Worm (Caenorhabditis elegans): ENCODE results near the gene gtap-2.

DNA sequence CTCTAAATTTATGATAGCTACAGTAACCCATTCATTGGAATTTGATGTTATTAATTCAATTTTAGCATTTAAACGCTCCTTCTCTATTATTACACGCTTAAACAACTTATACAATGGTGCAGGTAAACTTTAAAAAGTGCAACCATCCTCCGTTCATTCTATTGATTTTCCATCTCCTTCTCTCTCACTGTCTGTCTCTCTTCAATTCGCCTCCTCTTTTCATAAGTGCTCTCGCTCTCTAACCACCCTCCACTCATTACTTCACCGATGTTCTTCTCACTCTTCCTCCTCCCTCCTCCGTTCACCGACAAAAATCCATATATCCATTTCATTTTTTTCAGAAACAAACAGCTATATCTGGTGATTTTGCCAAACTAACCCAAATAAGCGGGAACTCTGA, 42.2 kb upstream of the gtap-2 start, which contains the start of gene cbp-1:
- TF ChIP-seq ama-1 (optimal IDR thresholded peaks at IDR 0.05), result no peak
- no peak for TF ChIP-seq F13C5.2 (tag; optimal IDR thresholded peaks at IDR 0.05)
- no peak for TF ChIP-seq ceh-36 (tag; optimal IDR thresholded peaks at IDR 0.05)
- TF ChIP-seq ets-7 (tag; optimal IDR thresholded peaks at IDR 0.05), result no peak
- TF ChIP-seq tra-4 (tag; optimal IDR thresholded peaks at IDR 0.05), result no peak
- no peak for TF ChIP-seq flt-1 (GFP tag; IDR thresholded peaks at IDR 0.05)
- TF ChIP-seq tbx-37 (GFP tag; conservative IDR thresholded peaks at IDR 0.05), result no peak
